Worm (Caenorhabditis elegans): ENCODE data around the gene dnj-7.

DNA sequence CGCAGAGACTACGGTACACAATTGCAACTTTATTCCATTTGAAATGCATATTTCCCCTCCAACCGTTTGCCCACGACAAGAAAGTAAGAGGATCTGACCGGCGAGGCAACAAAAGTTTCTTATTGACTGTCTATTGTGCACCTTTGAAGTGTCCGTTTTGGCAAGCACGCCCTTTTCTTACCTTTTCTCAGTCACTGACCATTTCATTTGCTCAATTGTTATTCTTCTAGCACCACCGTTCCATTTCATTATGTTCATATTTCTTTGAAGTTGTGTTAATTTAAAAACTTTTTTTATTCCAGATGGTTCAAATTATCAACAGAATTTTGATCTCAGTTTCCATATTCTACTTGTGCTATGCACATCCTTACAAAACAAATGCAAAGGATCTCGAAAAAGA is 17.0 kb downstream of the dnj-7 start, which contains the start of gene spp-22:
- no peak for TF ChIP-seq flt-1 (GFP tag; IDR thresholded peaks at IDR 0.05)
- TF ChIP-seq T22C8.4 (GFP tag; IDR thresholded peaks at IDR 0.05): no peak
